Fruit fly (Drosophila melanogaster) whole organism, prepupa: ENCODE measurements around the gene CG42759.

Source experiments
- Blimp-1 ChIP-seq: fragments of 200-800 bp; sonication (Bioruptor generic); optimal IDR thresholded peaks from 3 replicates; lab custom pipeline; 2017; ENCODE audit warnings: missing biosample characterization, missing genetic modification characterization, mild to moderate bottlenecking, moderate library complexity, missing genetic modification reagents
- CG10631 ChIP-seq: fragments of 200-800 bp; sonication (Bioruptor generic); optimal IDR thresholded peaks from 2 replicates; lab custom pipeline; 2016; ENCODE audit warnings: missing biosample characterization, missing genetic modification characterization
- CG10669 ChIP-seq: fragments of 200-800 bp; sonication (Bioruptor generic); optimal IDR thresholded peaks from 3 replicates; lab custom pipeline; 2018; ENCODE audit warnings: missing biosample characterization, mild to moderate bottlenecking, missing genetic modification characterization, moderate library complexity
- CG11294 ChIP-seq: fragments of 200-800 bp; sonication (Bioruptor generic); IDR thresholded peaks from 2 replicates; pipeline ENCODE4 v1.3.6; 2022; ENCODE audit warnings: missing biosample characterization, missing genetic modification characterization
- CG11762 ChIP-seq: fragments of 200-800 bp; sonication (Bioruptor generic); optimal IDR thresholded peaks from 3 replicates; lab custom pipeline; 2016; ENCODE audit warnings: missing biosample characterization, missing genetic modification characterization; ENCODE audit not compliant: insufficient read depth
- CG11902 ChIP-seq: fragments of 200-800 bp; sonication (Bioruptor generic); optimal IDR thresholded peaks from 3 replicates; lab custom pipeline; 2016; ENCODE audit warnings: missing biosample characterization, missing genetic modification characterization
- CG15336 ChIP-seq: fragments of 200-800 bp; sonication (Bioruptor generic); IDR thresholded peaks from 2 replicates; pipeline ENCODE4 v1.3.6; 2022; ENCODE audit warnings: missing biosample characterization, missing genetic modification characterization
- CG31627 ChIP-seq: fragments of 200-800 bp; sonication (Bioruptor generic); optimal IDR thresholded peaks from 3 replicates; lab custom pipeline; 2016; ENCODE audit warnings: missing biosample characterization, missing genetic modification characterization
- CG32006 ChIP-seq: fragments of 200-800 bp; sonication (Bioruptor generic); optimal IDR thresholded peaks from 3 replicates; lab custom pipeline; 2017; ENCODE audit warnings: missing biosample characterization, mild to moderate bottlenecking, missing genetic modification characterization
- CG34406 ChIP-seq: fragments of 200-800 bp; sonication (Bioruptor generic); optimal IDR thresholded peaks from 3 replicates; lab custom pipeline; 2016; ENCODE audit warnings: missing biosample characterization, missing genetic modification characterization
- CG4318 ChIP-seq: fragments of 200-800 bp; sonication (Bioruptor generic); optimal IDR thresholded peaks from 3 replicates; lab custom pipeline; 2017; ENCODE audit warnings: missing biosample characterization, mild to moderate bottlenecking, missing genetic modification characterization
- CG6163 ChIP-seq: fragments of 200-800 bp; sonication (Bioruptor generic); IDR thresholded peaks from 3 replicates; pipeline ENCODE4 v1.3.6; 2022; ENCODE audit warnings: missing biosample characterization, missing genetic modification characterization
- CG6276 ChIP-seq: fragments of 200-800 bp; sonication (Bioruptor generic); optimal IDR thresholded peaks from 2 replicates; lab custom pipeline; 2017; ENCODE audit warnings: missing biosample characterization, mild to moderate bottlenecking, missing genetic modification characterization
- CG6808 ChIP-seq: fragments of 200-800 bp; sonication (Bioruptor generic); optimal IDR thresholded peaks from 3 replicates; lab custom pipeline; 2017; ENCODE audit warnings: missing biosample characterization, missing genetic modification characterization, mild to moderate bottlenecking, moderate library complexity, missing genetic modification reagents
- CG8119 ChIP-seq: fragments of 200-800 bp; sonication (Bioruptor generic); IDR thresholded peaks from 3 replicates; pipeline ENCODE4 v1.3.6; 2022; ENCODE audit warnings: missing biosample characterization, missing genetic modification characterization
- CG8319 ChIP-seq: fragments of 200-800 bp; sonication (Bioruptor generic); optimal IDR thresholded peaks from 3 replicates; lab custom pipeline; 2016; ENCODE audit warnings: missing biosample characterization, missing genetic modification characterization
- CG8632 ChIP-seq: fragments of 200-800 bp; sonication (Bioruptor generic); optimal IDR thresholded peaks from 3 replicates; lab custom pipeline; 2016; ENCODE audit warnings: missing biosample characterization, missing genetic modification characterization
- CG9139 ChIP-seq: fragments of 200-800 bp; sonication (Bioruptor generic); optimal IDR thresholded peaks from 3 replicates; lab custom pipeline; 2017; ENCODE audit warnings: missing biosample characterization, mild to moderate bottlenecking, missing genetic modification characterization
- Eip75B ChIP-seq: fragments of 200-800 bp; sonication (Bioruptor generic); optimal IDR thresholded peaks from 3 replicates; lab custom pipeline; 2016; ENCODE audit warnings: missing biosample characterization, missing genetic modification characterization
- Eip78C ChIP-seq: fragments of 200-800 bp; sonication (Bioruptor generic); peaks from one replicate; lab custom pipeline; 2016; ENCODE audit warnings: missing biosample characterization, missing genetic modification characterization
- Ets21C ChIP-seq: fragments of 200-800 bp; sonication (Bioruptor generic); optimal IDR thresholded peaks from 3 replicates; lab custom pipeline; 2016; ENCODE audit warnings: missing biosample characterization, missing genetic modification characterization
- Ets96B ChIP-seq: fragments of 200-800 bp; optimal IDR thresholded peaks from 2 replicates; lab custom pipeline; 2019; ENCODE audit warnings: missing biosample characterization, mild to moderate bottlenecking, missing genetic modification characterization, moderate library complexity
- Hr38 ChIP-seq: sonication (Bioruptor generic); optimal IDR thresholded peaks from 2 replicates; lab custom pipeline; 2016; ENCODE audit warnings: missing biosample characterization, missing genetic modification characterization
- Hr39 ChIP-seq: fragments of 200-800 bp; sonication (Bioruptor generic); optimal IDR thresholded peaks from 2 replicates; lab custom pipeline; 2016; ENCODE audit warnings: missing biosample characterization, missing genetic modification characterization
- Lpt ChIP-seq: fragments of 200-800 bp; sonication (Bioruptor generic); optimal IDR thresholded peaks from 3 replicates; lab custom pipeline; 2016; ENCODE audit warnings: missing biosample characterization, missing genetic modification characterization
- Met ChIP-seq: fragments of 200-800 bp; sonication (Bioruptor generic); optimal IDR thresholded peaks from 3 replicates; lab custom pipeline; 2016; ENCODE audit warnings: missing biosample characterization, missing genetic modification characterization
- OdsH ChIP-seq: fragments of 200-800 bp; sonication (Bioruptor generic); optimal IDR thresholded peaks from 3 replicates; lab custom pipeline; 2016; ENCODE audit warnings: missing biosample characterization, missing genetic modification characterization
- Smox ChIP-seq: fragments of 200-800 bp; sonication (Bioruptor generic); optimal IDR thresholded peaks from 3 replicates; lab custom pipeline; 2016; ENCODE audit warnings: missing biosample characterization, missing genetic modification characterization
- Sox102F ChIP-seq: fragments of 200-800 bp; sonication (Bioruptor generic); optimal IDR thresholded peaks from 2 replicates; lab custom pipeline; 2016; ENCODE audit warnings: missing biosample characterization, mild to moderate bottlenecking, missing genetic modification characterization
- Sox14 ChIP-seq: fragments of 200-800 bp; sonication (Bioruptor generic); optimal IDR thresholded peaks from 3 replicates; lab custom pipeline; 2016; ENCODE audit warnings: missing biosample characterization, missing genetic modification characterization
- Sox15 ChIP-seq: fragments of 200-800 bp; sonication (Bioruptor generic); optimal IDR thresholded peaks from 3 replicates; lab custom pipeline; 2016; ENCODE audit warnings: missing biosample characterization, missing genetic modification characterization
- achi ChIP-seq: fragments of 200-800 bp; sonication (Bioruptor generic); optimal IDR thresholded peaks from 3 replicates; lab custom pipeline; 2016; ENCODE audit warnings: missing biosample characterization, missing genetic modification characterization
- acj6 ChIP-seq: fragments of 200-800 bp; sonication (Bioruptor generic); optimal IDR thresholded peaks from 3 replicates; lab custom pipeline; 2016; ENCODE audit warnings: missing biosample characterization, missing genetic modification characterization
- cyc ChIP-seq: fragments of 200-800 bp; sonication (Bioruptor generic); optimal IDR thresholded peaks from 3 replicates; lab custom pipeline; 2016; ENCODE audit warnings: missing biosample characterization, missing genetic modification characterization
- eg ChIP-seq: fragments of 200-800 bp; sonication (Bioruptor generic); IDR thresholded peaks from 3 replicates; pipeline ENCODE4 v1.3.6; 2022; ENCODE audit warnings: missing biosample characterization, missing genetic modification characterization
- esn ChIP-seq: fragments of 200-800 bp; sonication (Bioruptor generic); optimal IDR thresholded peaks from 2 replicates; lab custom pipeline; 2016; ENCODE audit warnings: missing biosample characterization, mild to moderate bottlenecking, missing genetic modification characterization, moderate library complexity
- fkh ChIP-seq: fragments of 200-800 bp; sonication (Bioruptor generic); optimal IDR thresholded peaks from 3 replicates; lab custom pipeline; 2017; ENCODE audit warnings: missing biosample characterization, mild to moderate bottlenecking, missing genetic modification characterization, moderate library complexity
- lz ChIP-seq: fragments of 200-800 bp; sonication (Bioruptor generic); optimal IDR thresholded peaks from 3 replicates; lab custom pipeline; 2016; ENCODE audit warnings: missing biosample characterization, missing genetic modification characterization
- net ChIP-seq: fragments of 200-800 bp; sonication (Bioruptor generic); optimal IDR thresholded peaks from 3 replicates; lab custom pipeline; 2016; ENCODE audit warnings: missing biosample characterization, missing genetic modification characterization
- pdm3 ChIP-seq: fragments of 200-800 bp; sonication (Bioruptor generic); optimal IDR thresholded peaks from 3 replicates; lab custom pipeline; 2016; ENCODE audit warnings: missing biosample characterization, missing genetic modification characterization
- salr ChIP-seq, 2 experiments: fragments of 200-800 bp; sonication (Bioruptor generic); optimal IDR thresholded peaks; 3 replicates each; lab custom pipeline; 2016 to 2018; ENCODE audit warnings: missing biosample characterization in 2 of 2, missing genetic modification characterization in 2 of 2, mild to moderate bottlenecking in 1 of 2
- spab ChIP-seq: fragments of 200-800 bp; sonication (Bioruptor generic); optimal IDR thresholded peaks from 2 replicates; lab custom pipeline; 2017; ENCODE audit warnings: missing biosample characterization, mild to moderate bottlenecking, missing genetic modification characterization, missing genetic modification reagents
- ss ChIP-seq, 2 experiments: fragments of 200-800 bp; sonication (Bioruptor generic); optimal IDR thresholded peaks; 2 replicates in 1 of 2; 3 replicates in 1 of 2; lab custom pipeline; 2017 to 2018; ENCODE audit warnings: mild to moderate bottlenecking in 2 of 2, missing biosample characterization in 2 of 2, missing genetic modification characterization in 2 of 2, moderate library complexity in 1 of 2
- svp ChIP-seq: fragments of 200-800 bp; sonication (Bioruptor generic); peaks from one replicate; lab custom pipeline; 2016; ENCODE audit warnings: missing biosample characterization, missing genetic modification characterization
- topi ChIP-seq: fragments of 200-800 bp; sonication (Bioruptor generic); optimal IDR thresholded peaks from 3 replicates; lab custom pipeline; 2016; ENCODE audit warnings: missing biosample characterization, missing genetic modification characterization
- vri ChIP-seq: fragments of 200-800 bp; sonication (Bioruptor generic); optimal IDR thresholded peaks from 3 replicates; lab custom pipeline; 2016; ENCODE audit warnings: missing biosample characterization, mild to moderate bottlenecking, missing genetic modification characterization

The CG42759 gene

DNA sequence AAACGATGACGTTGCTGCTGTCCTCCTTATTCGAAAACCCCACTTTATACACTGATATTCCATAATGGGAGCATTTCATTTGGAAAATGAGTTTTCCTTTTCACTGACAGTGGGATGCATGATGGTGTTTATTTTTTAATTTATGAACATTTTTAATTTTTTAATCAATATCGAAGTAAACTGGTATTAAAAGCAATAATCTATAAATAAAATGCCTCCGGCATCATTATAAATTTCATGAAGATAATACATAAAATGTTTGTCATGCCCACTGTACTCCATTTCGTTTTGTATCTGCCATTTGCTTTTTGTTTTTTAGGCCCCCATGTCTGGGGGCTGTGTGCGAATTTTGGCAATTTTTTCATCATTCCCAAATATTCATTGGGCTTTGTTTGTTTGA, 12.8 kb upstream of the CG42759 start (continued):
- TF ChIP-seq ss (GFP tag; optimal IDR thresholded peaks at IDR 0.05; lab: Kevin White, UChicago) (no peak), CG8632 (peak; percentile 58), CG9139 (no peak), Met (GFP tag; lab: Kevin White, UChicago) (peak; percentile 66), topi (GFP tag; lab: Kevin White, UChicago) (peak; percentile 66), CG6163 (GFP tag; lab: Robert Waterston, UW) (no peak; the same call in none of the 3 replicates), svp (GFP tag; lab: Kevin White, UChicago) (no peak), CG15336 (GFP tag; lab: Robert Waterston, UW) (peak; percentile 92)

DNA sequence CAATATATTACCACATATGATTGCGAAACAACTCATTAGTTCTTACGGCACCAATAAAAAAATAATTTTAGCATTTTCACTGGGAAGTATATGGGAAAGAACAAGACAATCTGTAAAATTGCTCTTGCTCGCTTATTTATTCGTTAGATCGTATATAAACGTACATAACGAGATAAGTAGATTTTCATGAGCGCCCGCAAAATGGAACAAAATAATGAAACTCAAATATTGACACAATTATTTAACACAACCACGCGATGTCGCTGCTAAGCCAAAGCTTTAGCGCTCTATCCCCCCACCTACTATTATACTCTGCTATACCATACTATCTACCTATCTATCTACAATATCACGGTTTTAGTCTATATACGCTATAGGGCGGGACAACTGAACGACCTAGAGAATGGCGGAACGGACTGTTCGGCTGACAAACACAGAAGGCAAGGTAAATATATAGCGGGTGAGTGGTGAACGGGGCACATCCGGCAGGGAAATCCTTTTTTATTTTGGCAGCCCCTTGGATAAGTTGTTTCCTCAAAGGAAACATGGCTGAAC, 11.8 kb upstream of the CG42759 start:
- TF ChIP-seq Blimp-1 = no peak
- TF ChIP-seq fkh = peak; percentile 80
- TF ChIP-seq, all 60 proteins: peak for 1

DNA sequence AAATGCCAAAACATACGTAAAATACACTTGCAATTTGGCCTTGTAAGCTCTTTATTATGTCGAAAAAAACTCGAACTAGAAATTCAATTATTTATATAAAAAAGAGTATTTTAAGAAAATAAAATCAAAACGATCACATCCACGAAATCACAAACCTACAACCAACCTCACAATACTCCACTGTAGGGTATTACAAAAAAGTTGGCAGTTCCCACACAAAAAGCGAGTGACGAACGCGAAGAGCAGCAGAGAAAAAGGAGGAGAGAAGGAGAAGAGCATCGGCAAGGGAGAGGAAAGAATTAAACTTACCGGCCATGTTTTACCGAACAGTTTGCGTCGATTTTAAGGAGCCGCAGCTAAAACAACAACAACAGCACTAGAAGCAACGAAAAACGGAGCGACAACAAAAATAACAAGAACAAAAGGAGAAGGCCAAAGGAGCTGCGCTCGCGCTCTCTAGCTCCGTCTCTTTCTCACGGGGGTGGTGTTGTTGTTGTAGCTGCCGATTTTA, 9.9 kb upstream of the CG42759 start:
- TF ChIP-seq cyc (GFP tag; lab: Kevin White, UChicago) = peak; percentile 15
- no peak for TF ChIP-seq Sox14
- TF ChIP-seq Sox102F (GFP tag; lab: Kevin White, UChicago) = peak; percentile 55
- no peak for TF ChIP-seq fkh
- TF ChIP-seq Eip75B (GFP tag; lab: Kevin White, UChicago) = peak; percentile 4
- TF ChIP-seq CG10669 (GFP tag; lab: Kevin White, UChicago) = peak; percentile 14
- TF ChIP-seq topi (GFP tag; lab: Kevin White, UChicago) = peak; percentile 41
- peak; percentile 46 for TF ChIP-seq Met (GFP tag; lab: Kevin White, UChicago)
- TF ChIP-seq CG11762 (GFP tag; lab: Kevin White, UChicago) = no peak
- no peak for TF ChIP-seq Blimp-1
- peak; percentile 30 for TF ChIP-seq lz (GFP tag; lab: Kevin White, UChicago)
- no peak for TF ChIP-seq CG9139
- peak; percentile 48 for TF ChIP-seq Smox (GFP tag; lab: Kevin White, UChicago)
- peak; percentile 51 for TF ChIP-seq CG8632
- no peak for TF ChIP-seq CG4318 (GFP tag; lab: Kevin White, UChicago)
- TF ChIP-seq achi (GFP tag; lab: Kevin White, UChicago) = peak; percentile 13
- peak; percentile 71 for TF ChIP-seq svp (GFP tag; lab: Kevin White, UChicago)
- TF ChIP-seq CG32006 (GFP tag; lab: Kevin White, UChicago) = peak; percentile 52
- no peak for TF ChIP-seq Hr39 (GFP tag; lab: Kevin White, UChicago)
- TF ChIP-seq spab (GFP tag; lab: Kevin White, UChicago) = no peak
- peak; percentile 12 for TF ChIP-seq Ets96B (tag; lab: Kevin White, UChicago)
- peak; percentile 52 for TF ChIP-seq CG10631 (GFP tag; lab: Kevin White, UChicago)
- peak; percentile 15; the same call in 1 of the 3 replicates for TF ChIP-seq CG8119 (GFP tag; lab: Robert Waterston, UW)
- no peak for TF ChIP-seq vri (GFP tag; lab: Kevin White, UChicago)
- TF ChIP-seq Hr38 (GFP tag; lab: Kevin White, UChicago) = no peak
- peak; percentile 15 for TF ChIP-seq CG6276 (GFP tag; lab: Kevin White, UChicago)
- no peak for TF ChIP-seq salr (GFP tag; optimal IDR thresholded peaks at IDR 0.05; lab: Kevin White, UChicago)
- peak; percentile 63 for TF ChIP-seq CG6163 (GFP tag; lab: Robert Waterston, UW)
- no peak for TF ChIP-seq CG8319 (GFP tag; lab: Kevin White, UChicago)
- TF ChIP-seq Ets21C (GFP tag; lab: Kevin White, UChicago) = no peak
- peak; percentile 45 for TF ChIP-seq OdsH
- TF ChIP-seq net = peak; percentile 39
- TF ChIP-seq CG11294 (GFP tag; lab: Robert Waterston, UW) = 0 out of 2 replicates have a peak, but pooled peaks have one; percentile 9
- no peak for TF ChIP-seq Sox15 (GFP tag; lab: Kevin White, UChicago)
- peak; percentile 51 for TF ChIP-seq esn (GFP tag; lab: Kevin White, UChicago)
- peak; percentile 30 for TF ChIP-seq CG6808
- TF ChIP-seq pdm3 (GFP tag; lab: Kevin White, UChicago) = peak; percentile 49
- no peak for TF ChIP-seq CG11902 (GFP tag; lab: Kevin White, UChicago)
- peak; percentile 66 for TF ChIP-seq eg (GFP tag; lab: Robert Waterston, UW)
- TF ChIP-seq CG31627 (GFP tag; lab: Kevin White, UChicago) = no peak
- TF ChIP-seq Eip78C (GFP tag; lab: Kevin White, UChicago) = peak; percentile 90
- no peak for TF ChIP-seq Lpt (GFP tag; lab: Kevin White, UChicago)
- TF ChIP-seq acj6 (GFP tag; lab: Kevin White, UChicago) = peak; percentile 53
- peak; percentile 10 for TF ChIP-seq CG34406 (GFP tag; lab: Kevin White, UChicago)
